Worm (Caenorhabditis elegans): ENCODE data around the gene ZK1240.6.

Gene ZK1240.6

DNA sequence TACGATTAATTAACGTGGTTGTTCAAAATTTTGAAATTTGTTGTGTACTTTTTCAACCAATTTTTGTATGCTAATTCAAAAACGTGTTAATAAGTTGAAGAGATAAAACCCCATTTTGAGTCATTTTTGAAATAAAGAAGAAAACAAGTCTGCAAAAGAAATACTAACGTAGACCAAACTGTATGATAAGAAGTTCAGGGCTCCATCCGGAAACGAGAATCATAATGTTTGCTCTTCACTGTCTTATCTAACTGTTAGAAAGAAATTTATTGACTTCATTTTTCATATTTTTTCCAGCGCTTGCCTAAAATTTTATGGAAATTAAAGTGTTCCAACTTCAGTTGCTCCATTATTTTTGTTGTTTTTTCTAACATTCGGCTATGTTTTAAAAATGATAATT lies 17.2 kb downstream of the ZK1240.6 start:
- peak; percentile 62 for TF ChIP-seq nhr-80 (tag; optimal IDR thresholded peaks at IDR 0.05)
- TF ChIP-seq mes-4 (tag; optimal IDR thresholded peaks at IDR 0.05) = no peak

DNA sequence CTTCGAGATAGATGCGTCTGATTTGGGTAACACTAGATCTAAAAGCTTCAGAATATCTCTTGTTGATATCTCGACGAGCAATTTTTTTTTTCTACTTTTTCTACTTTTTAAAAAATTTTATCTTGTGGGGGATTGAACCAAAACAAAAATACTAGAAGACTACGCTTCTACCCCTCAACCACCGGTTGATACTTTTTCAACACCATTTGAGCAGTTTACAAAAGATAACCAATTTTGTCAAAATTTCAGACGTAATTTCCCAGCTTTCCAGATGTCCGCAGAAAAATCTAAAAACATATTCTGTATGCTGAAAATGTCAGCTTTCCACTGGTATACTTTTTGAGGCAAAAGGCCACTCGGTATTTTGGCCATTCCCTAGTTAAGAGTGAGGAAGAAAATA lies 18.1 kb downstream of the ZK1240.6 start:
- peak; percentile 86 for TF ChIP-seq tbp1 (GFP tag; optimal IDR thresholded peaks at IDR 0.05)
- no peak for TF ChIP-seq bed-2 (GFP tag; IDR thresholded peaks at IDR 0.05)
- TF ChIP-seq rpc-1 (optimal IDR thresholded peaks at IDR 0.05) = peak; percentile 46
- TF ChIP-seq rpc-1 (tag; optimal IDR thresholded peaks at IDR 0.05) = peak; percentile 70
- peak; percentile 54 for TF ChIP-seq B0261.1 (tag; optimal IDR thresholded peaks at IDR 0.05)

ce11 chrII:2302330-2302729 lies 20.4 kb downstream of the ZK1240.6 start, which contains the start of gene B0281.6:
Gene B0281.6, minus strand, starts transcription at chrII:2302430.
- TF ChIP-seq Y53G8AR.9 (GFP tag; conservative IDR thresholded peaks at IDR 0.05) (no peak), snpc-1.1 (tag; optimal IDR thresholded peaks at IDR 0.05; ENCODE audit: insufficient read depth) (no peak), madf-6 (GFP tag; IDR thresholded peaks at IDR 0.05) (no peak), pbrm-1 (GFP tag; IDR thresholded peaks at IDR 0.05) (no peak), efl-1 (GFP tag; optimal IDR thresholded peaks at IDR 0.05) (no peak), ztf-3 (GFP tag; optimal IDR thresholded peaks at IDR 0.05) (no peak), B0261.1 (tag; optimal IDR thresholded peaks at IDR 0.05) (no peak), F57C9.4 (tag; optimal IDR thresholded peaks at IDR 0.05) (no peak), lin-40 (tag; optimal IDR thresholded peaks at IDR 0.05) (no peak), let-607 (tag; optimal IDR thresholded peaks at IDR 0.05) (no peak), F33H1.4 (GFP tag; IDR thresholded peaks at IDR 0.05) (no peak)

DNA sequence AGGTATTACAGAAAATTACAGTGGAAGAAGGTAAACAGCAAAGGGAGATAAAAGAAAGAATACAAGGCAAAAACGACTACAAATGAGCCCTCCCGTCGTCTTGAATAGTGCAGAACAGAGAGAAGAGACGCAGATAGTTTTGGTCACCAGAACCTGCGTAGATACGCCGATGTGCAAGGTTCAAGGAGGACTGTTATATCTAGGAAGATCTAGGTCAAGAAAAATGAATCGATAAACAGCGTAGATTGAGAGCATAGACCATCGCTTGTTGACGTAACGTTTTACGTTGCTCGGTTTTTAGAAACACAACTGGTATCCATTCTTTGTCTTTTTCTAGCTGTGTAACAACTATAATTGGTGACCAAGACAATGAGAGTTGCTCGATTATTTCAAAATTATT lies 21.8 kb downstream of the ZK1240.6 start, which contains the start of gene B0281.5:
TSS of gene B0281.5 (minus strand) at position 101 of the 400 bp plus-strand sequence.
- TF ChIP-seq ceh-79 (tag; optimal IDR thresholded peaks at IDR 0.05) (no peak), ztf-28 (GFP tag; IDR thresholded peaks at IDR 0.05) (no peak), let-526 (GFP tag; IDR thresholded peaks at IDR 0.05) (no peak), athp-1 (tag; optimal IDR thresholded peaks at IDR 0.05) (no peak), zfh-2 (GFP tag; conservative IDR thresholded peaks at IDR 0.05) (no peak), Y79H2A.3 (GFP tag; conservative IDR thresholded peaks at IDR 0.05) (no peak), rcor-1 (GFP tag; IDR thresholded peaks at IDR 0.05) (no peak), ceh-91 (GFP tag; IDR thresholded peaks at IDR 0.05) (no peak), ztf-18 (tag; optimal IDR thresholded peaks at IDR 0.05) (no peak), sptf-2 (GFP tag; optimal IDR thresholded peaks at IDR 0.05) (no peak), Y67H2A.10 (GFP tag; conservative IDR thresholded peaks at IDR 0.05) (no peak), mcd-1 (GFP tag; IDR thresholded peaks at IDR 0.05) (no peak), F37B4.10 (GFP tag; IDR thresholded peaks at IDR 0.05) (no peak)

DNA sequence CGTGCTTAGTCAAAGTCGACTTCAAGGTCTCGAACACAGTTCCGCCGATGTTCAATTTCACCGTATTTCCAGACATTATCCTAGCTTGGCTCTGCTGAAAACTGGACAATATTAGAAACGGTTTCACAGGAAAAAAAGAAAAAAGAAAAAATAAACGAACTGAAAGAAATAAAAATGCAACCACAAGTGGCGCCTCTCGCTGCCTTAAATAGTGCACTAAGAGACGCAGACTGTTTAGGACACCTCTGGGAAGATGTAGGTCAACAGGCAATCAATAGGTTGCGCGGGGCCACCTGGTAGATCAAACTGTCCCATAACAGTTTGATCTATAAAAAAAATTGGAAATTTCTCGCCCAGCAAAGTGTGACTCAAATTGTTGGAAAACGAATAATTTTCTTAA lies 24.0 kb downstream of the ZK1240.6 start, which contains the start of gene B0281.4:
TSS of gene B0281.4 (minus strand) at position 101 of the 400 bp plus-strand sequence.
- no peak for TF ChIP-seq ztf-3 (GFP tag; optimal IDR thresholded peaks at IDR 0.05)
- no peak for TF ChIP-seq nhr-179 (tag; optimal IDR thresholded peaks at IDR 0.05)
- no peak for TF ChIP-seq ztf-28 (GFP tag; IDR thresholded peaks at IDR 0.05)
- TF ChIP-seq C06A6.2 (GFP tag; conservative IDR thresholded peaks at IDR 0.05) = no peak
- no peak for TF ChIP-seq snpc-3.4 (tag; optimal IDR thresholded peaks at IDR 0.05)
- no peak for TF ChIP-seq Y79H2A.3 (GFP tag; conservative IDR thresholded peaks at IDR 0.05)
- no peak for TF ChIP-seq F23B12.7 (tag; optimal IDR thresholded peaks at IDR 0.05; ENCODE audit: insufficient read depth)
- no peak for TF ChIP-seq egl-44 (GFP tag; IDR thresholded peaks at IDR 0.05)
- no peak for TF ChIP-seq tbx-9 (tag; optimal IDR thresholded peaks at IDR 0.05; ENCODE audit: borderline replicate concordance)
- no peak for TF ChIP-seq lin-40 (tag; optimal IDR thresholded peaks at IDR 0.05)
- no peak for TF ChIP-seq F49E8.2 (tag; optimal IDR thresholded peaks at IDR 0.05; ENCODE audit: insufficient read depth)
- no peak for TF ChIP-seq madf-10 (tag; optimal IDR thresholded peaks at IDR 0.05)
